Worm (Caenorhabditis elegans): ENCODE data around the gene T06C12.9.

- TF ChIP-seq ets-7 (tag; optimal IDR thresholded peaks at IDR 0.05) (no peak), ceh-36 (tag; optimal IDR thresholded peaks at IDR 0.05) (no peak), tbx-37 (GFP tag; conservative IDR thresholded peaks at IDR 0.05) (no peak), hmbx-1 (tag; optimal IDR thresholded peaks at IDR 0.05) (no peak), ama-1 (optimal IDR thresholded peaks at IDR 0.05) (no peak), hnd-1 (tag; optimal IDR thresholded peaks at IDR 0.05) (no peak), aly-1 (tag; optimal IDR thresholded peaks at IDR 0.05) (no peak), flt-1 (GFP tag; IDR thresholded peaks at IDR 0.05) (no peak), tra-4 (tag; optimal IDR thresholded peaks at IDR 0.05) (no peak), sea-1 (GFP tag; conservative IDR thresholded peaks at IDR 0.05) (no peak), F13C5.2 (tag; optimal IDR thresholded peaks at IDR 0.05) (no peak), tbx-11 (GFP tag; IDR thresholded peaks at IDR 0.05) (no peak), B0310.2 (tag; optimal IDR thresholded peaks at IDR 0.05) (no peak)
Observed at ce11 chrV:15880033-15880432, 5.8 kb downstream of the T06C12.9 start.
